Fruit fly (Drosophila melanogaster): Measurements from ENCODE around the gene Taf10b.

Taf10b gene

dm6 chr2L:2744852-2745251 lies 22.8 kb downstream of the Taf10b start, which contains the start of the genes CG9961 and Cwc25 (continued):
- TF ChIP-seq gce (GFP tag; IDR thresholded peaks at IDR 0.05) (no peak), CG3847 (GFP tag; IDR thresholded peaks at IDR 0.05) (0 out of 2 replicates have a peak, but pooled peaks have one; percentile 33), CG10321 (GFP tag; IDR thresholded peaks at IDR 0.05) (no peak), Hr39 (optimal IDR thresholded peaks at IDR 0.05) (no peak), CG31224 (GFP tag; IDR thresholded peaks at IDR 0.05) (no peak), Kr (GFP tag; optimal IDR thresholded peaks at IDR 0.05) (no peak), Dip3 (GFP tag; optimal IDR thresholded peaks at IDR 0.05) (no peak), trh (GFP tag; optimal IDR thresholded peaks at IDR 0.05) (no peak), Lim3 (GFP tag; IDR thresholded peaks at IDR 0.05) (no peak), oc (tag; optimal IDR thresholded peaks at IDR 0.05) (no peak), Med (GFP tag) (no peak), CG17912 (GFP tag; optimal IDR thresholded peaks at IDR 0.05) (no peak), CG14667 (GFP tag; IDR thresholded peaks at IDR 0.05) (no peak), GATAe (GFP tag; conservative IDR thresholded peaks at IDR 0.05) (no peak), CG9215 (GFP tag; IDR thresholded peaks at IDR 0.05) (no peak), ranshi (GFP tag; IDR thresholded peaks at IDR 0.05) (no peak), Mad (GFP tag; optimal IDR thresholded peaks at IDR 0.05) (no peak), jigr1 (GFP tag; IDR thresholded peaks at IDR 0.05) (no peak), CG12104 (GFP tag; optimal IDR thresholded peaks at IDR 0.05) (no peak), ATbp (GFP tag; optimal IDR thresholded peaks at IDR 0.05) (no peak), CG7786 (GFP tag; optimal IDR thresholded peaks at IDR 0.05) (no peak), CG18619 (GFP tag; optimal IDR thresholded peaks at IDR 0.05) (no peak), CG17802 (tag; optimal IDR thresholded peaks at IDR 0.05) (no peak), CrebB (tag; optimal IDR thresholded peaks at IDR 0.05) (no peak), HmgD (GFP tag; optimal IDR thresholded peaks at IDR 0.05) (no peak), ac (GFP tag; optimal IDR thresholded peaks at IDR 0.05) (no peak), tna (GFP tag; IDR thresholded peaks at IDR 0.05; ENCODE audit: partially characterized antibody) (no peak), Hr51 (GFP tag; optimal IDR thresholded peaks at IDR 0.05) (no peak), CG4854 (GFP tag; optimal IDR thresholded peaks at IDR 0.05) (no peak), CG18011 (GFP tag; optimal IDR thresholded peaks at IDR 0.05) (no peak), CG18764 (GFP tag; optimal IDR thresholded peaks at IDR 0.05) (no peak), CG10654 (GFP tag; optimal IDR thresholded peaks at IDR 0.05) (no peak), sqz (GFP tag; optimal IDR thresholded peaks at IDR 0.05) (no peak), inv (GFP tag; IDR thresholded peaks at IDR 0.05; ENCODE audit: partially characterized antibody) (no peak), CG17568 (GFP tag; optimal IDR thresholded peaks at IDR 0.05) (no peak), kni (GFP tag; optimal IDR thresholded peaks at IDR 0.05) (no peak), ind (GFP tag; optimal IDR thresholded peaks at IDR 0.05) (no peak), pfk (GFP tag; optimal IDR thresholded peaks at IDR 0.05) (no peak), H2.0 (GFP tag; IDR thresholded peaks at IDR 0.05) (no peak), Gug (GFP tag; IDR thresholded peaks at IDR 0.05) (no peak), CG8924 (tag; optimal IDR thresholded peaks at IDR 0.05) (no peak), CG10979 (tag; optimal IDR thresholded peaks at IDR 0.05) (no peak), CTCF (GFP tag; optimal IDR thresholded peaks at IDR 0.05) (no peak), CG15011 (GFP tag; optimal IDR thresholded peaks at IDR 0.05) (no peak), CG4282 (GFP tag; optimal IDR thresholded peaks at IDR 0.05) (no peak), z (GFP tag; IDR thresholded peaks at IDR 0.05) (no peak), Dll (GFP tag; IDR thresholded peaks at IDR 0.05; ENCODE audit: partially characterized antibody) (0 out of 4 replicates have a peak, but pooled peaks have one; percentile 29), nerfin-2 (GFP tag; IDR thresholded peaks at IDR 0.05; ENCODE audit: partially characterized antibody) (no peak), CG1647 (GFP tag; optimal IDR thresholded peaks at IDR 0.05) (no peak), CG6791 (GFP tag; IDR thresholded peaks at IDR 0.05; ENCODE audit: partially characterized antibody) (no peak), E2f1 (GFP tag; IDR thresholded peaks at IDR 0.05) (peak; percentile 24; the same call in 1 of the 2 replicates), CG4424 (GFP tag; optimal IDR thresholded peaks at IDR 0.05) (no peak), onecut (GFP tag; IDR thresholded peaks at IDR 0.05) (no peak)

All from whole organism, embryonic.